Worm (Caenorhabditis elegans) whole organism, midembryonic: Measurements from ENCODE around the gene ifbp-1.

Experiments used
- flt-1 ChIP-seq: fragments of 200-800 bp; sonication (Bioruptor generic); IDR thresholded peaks from 2 replicates; pipeline ENCODE4 v1.3.6; 2022; ENCODE audit warnings: missing genetic modification characterization, missing compliant biosample characterization
- klf-2 ChIP-seq: fragments of 200-800 bp; sonication (Bioruptor generic); conservative IDR thresholded peaks from 2 replicates; pipeline ENCODE4 v1.3.6; 2022; ENCODE audit warnings: missing genetic modification reagents, missing genetic modification characterization, missing compliant biosample characterization
- med-1 ChIP-seq: sonication (generic microtip); optimal IDR thresholded peaks from 2 replicates; lab custom pipeline; 2017; ENCODE audit warnings: missing genetic modification characterization, mild to moderate bottlenecking, missing compliant biosample characterization, antibody characterized with exemption, missing genetic modification reagents; ENCODE audit not compliant: insufficient read depth
- ref-1 ChIP-seq: fragments of 200-800 bp; sonication (Bioruptor generic); conservative IDR thresholded peaks from 2 replicates; pipeline ENCODE4 v1.3.6; 2022; ENCODE audit warnings: missing genetic modification reagents, missing genetic modification characterization, missing compliant biosample characterization
- tab-1 ChIP-seq: fragments of 200-800 bp; sonication (Bioruptor generic); IDR thresholded peaks from 2 replicates; pipeline ENCODE4 v1.3.6; 2022; ENCODE audit warnings: missing genetic modification characterization, missing compliant biosample characterization
- ztf-23 ChIP-seq: fragments of 200-800 bp; sonication (Bioruptor generic); IDR thresholded peaks from 2 replicates; pipeline ENCODE4 v1.3.6; 2022; ENCODE audit warnings: missing genetic modification reagents, missing genetic modification characterization, missing compliant biosample characterization

- TF ChIP-seq ztf-23, result no peak
- TF ChIP-seq flt-1 (GFP tag; lab: Robert Waterston, UW), result no peak
- TF ChIP-seq ref-1, result no peak
- no peak for TF ChIP-seq tab-1
- no peak for TF ChIP-seq med-1 (GFP tag; lab: Kevin White, UChicago)
- no peak for TF ChIP-seq klf-2 (GFP tag; lab: Robert Waterston, UW)
These were observed 30.6 kb upstream of the ifbp-1 start, which contains the start of gene F53F1.4 for ce11 chrV:13410688-13411087.
